Fruit fly (Drosophila melanogaster) Kc167 (cell line): ENCODE measurements around the gene CG15012.

ENCODE experiments used
- Sin3A ChIP-seq: fragments of >200 bp; optimal IDR thresholded peaks from 2 replicates; lab custom pipeline; 2018; ENCODE audit warnings: missing external identifiers
- h ChIP-seq: fragments of >200 bp; optimal IDR thresholded peaks from 3 replicates; lab custom pipeline; 2018; ENCODE audit warnings: missing external identifiers
- insv ChIP-seq: fragments of >200 bp; optimal IDR thresholded peaks from 3 replicates; lab custom pipeline; 2018; ENCODE audit warnings: missing external identifiers
- psq ChIP-seq: fragments of >200 bp; optimal IDR thresholded peaks from 2 replicates; lab custom pipeline; 2017; ENCODE audit warnings: missing external identifiers
- ttk ChIP-seq: sonication (Bioruptor generic); optimal IDR thresholded peaks from 2 replicates; lab custom pipeline; 2017; ENCODE audit warnings: missing external identifiers

DNA sequence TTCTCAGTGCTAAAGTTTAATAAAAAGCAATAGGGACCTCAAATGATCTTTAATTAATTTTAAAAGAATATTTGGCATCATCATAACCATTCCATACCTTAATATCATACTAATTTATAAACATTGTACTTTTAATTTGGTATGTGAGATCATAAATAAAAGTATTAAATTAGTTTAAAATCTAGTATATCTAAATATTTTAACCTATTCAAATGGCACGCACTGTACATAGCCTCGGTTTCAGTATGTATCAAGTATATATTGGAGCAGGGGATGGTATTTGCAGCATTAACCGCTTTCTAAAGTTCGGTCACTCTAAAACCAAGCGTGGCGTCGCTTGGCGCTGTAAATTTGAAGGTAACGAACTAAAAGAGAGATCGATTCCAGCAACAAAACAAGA is 49.6 kb downstream of the CG15012 start, which contains the start of gene pav:
- TF ChIP-seq insv (lab: Kevin White, UChicago): no peak
- TF ChIP-seq psq (lab: Kevin White, UChicago): no peak
- TF ChIP-seq Sin3A: no peak
- no peak for TF ChIP-seq h (lab: Kevin White, UChicago)
- TF ChIP-seq ttk: no peak
